Worm (Caenorhabditis elegans) whole organism, midembryonic: ENCODE data around the gene zig-13.

ENCODE experiments used
- flt-1 ChIP-seq: fragments of 200-800 bp; sonication (Bioruptor generic); IDR thresholded peaks from 2 replicates; pipeline ENCODE4 v1.3.6; 2022; ENCODE audit warnings: missing genetic modification characterization, missing compliant biosample characterization
- med-1 ChIP-seq: sonication (generic microtip); optimal IDR thresholded peaks from 2 replicates; lab custom pipeline; 2017; ENCODE audit warnings: missing genetic modification characterization, mild to moderate bottlenecking, missing compliant biosample characterization, antibody characterized with exemption, missing genetic modification reagents; ENCODE audit not compliant: insufficient read depth

DNA sequence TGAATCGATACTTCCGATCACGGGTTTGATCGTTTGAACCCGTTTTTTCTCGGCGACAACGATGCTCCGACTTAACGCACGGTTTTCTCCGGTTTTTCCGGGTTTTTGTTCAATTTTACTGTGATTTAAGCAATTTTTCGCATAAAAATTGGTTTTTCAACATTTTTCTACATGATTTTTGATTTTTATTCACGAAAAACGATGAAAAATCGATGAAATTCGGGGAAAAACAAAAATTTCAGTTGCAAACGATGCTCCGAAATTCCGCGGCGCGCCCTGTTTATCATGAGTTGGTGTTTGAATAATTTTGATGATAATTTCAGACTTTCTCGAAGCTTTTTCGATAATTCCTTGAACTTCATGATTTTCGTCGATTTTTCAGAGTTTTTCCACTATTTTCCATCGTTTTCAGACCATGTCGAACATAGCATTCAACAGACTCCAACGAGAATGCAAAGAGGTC is 31.9 kb upstream of the zig-13 start, which contains the start of gene ubc-20:
- TF ChIP-seq flt-1 (GFP tag; lab: Robert Waterston, UW): no peak
- no peak for TF ChIP-seq med-1 (GFP tag; lab: Kevin White, UChicago)
